Worm (Caenorhabditis elegans) whole organism, L2 larva: Measurements from ENCODE around the gene ugt-17.

Experiments
- C34F6.9 ChIP-seq: fragments of 150-350 bp; optimal IDR thresholded peaks from 2 replicates; lab custom pipeline; 2014; ENCODE audit warnings: missing biosample characterization, missing genetic modification characterization
- R02D3.7 ChIP-seq: fragments of 150-350 bp; optimal IDR thresholded peaks from 2 replicates; lab custom pipeline; 2014; ENCODE audit warnings: missing biosample characterization, missing genetic modification characterization
- Y55F3AM.14 ChIP-seq: fragments of 200-800 bp; sonication (Bioruptor generic); optimal IDR thresholded peaks from 2 replicates; lab custom pipeline; 2018; ENCODE audit warnings: mild to moderate bottlenecking, missing genetic modification characterization, missing compliant biosample characterization
- alr-1 ChIP-seq: fragments of 150-350 bp; optimal IDR thresholded peaks from 2 replicates; lab custom pipeline; 2014; ENCODE audit warnings: missing biosample characterization, missing genetic modification characterization
- aly-2 ChIP-seq: fragments of 150-350 bp; optimal IDR thresholded peaks from 2 replicates; lab custom pipeline; 2014; ENCODE audit warnings: missing biosample characterization, missing genetic modification characterization
- ama-1 ChIP-seq: fragments of 150-350 bp; optimal IDR thresholded peaks from 2 replicates; lab custom pipeline; 2018; ENCODE audit warnings: inconsistent platforms
- blmp-1 ChIP-seq: sonication (generic microtip); optimal IDR thresholded peaks from 2 replicates; lab custom pipeline; 2017; ENCODE audit warnings: missing genetic modification characterization, mild to moderate bottlenecking, missing compliant biosample characterization, antibody characterized with exemption, moderate library complexity; ENCODE audit not compliant: insufficient read depth
- ceh-16 ChIP-seq: fragments of 150-350 bp; optimal IDR thresholded peaks from 2 replicates; lab custom pipeline; 2014; ENCODE audit warnings: missing biosample characterization, missing genetic modification characterization
- ceh-82 ChIP-seq: fragments of 150-350 bp; optimal IDR thresholded peaks from 2 replicates; lab custom pipeline; 2014; ENCODE audit warnings: missing biosample characterization, missing genetic modification characterization
- crh-2 ChIP-seq: sonication (generic microtip); optimal IDR thresholded peaks from 2 replicates; lab custom pipeline; 2017; ENCODE audit warnings: missing biosample characterization, missing genetic modification characterization
- dmd-4 ChIP-seq: sonication (generic microtip); optimal IDR thresholded peaks from 2 replicates; lab custom pipeline; 2017; ENCODE audit warnings: missing biosample characterization, missing genetic modification characterization
- egl-27 ChIP-seq: sonication (generic microtip); optimal IDR thresholded peaks from 3 replicates; lab custom pipeline; 2017; ENCODE audit warnings: missing biosample characterization, missing genetic modification reagents, missing genetic modification characterization
- elt-3 ChIP-seq: sonication (generic microtip); optimal IDR thresholded peaks from 2 replicates; lab custom pipeline; 2017; ENCODE audit warnings: missing biosample characterization, missing genetic modification characterization
- fos-1 ChIP-seq: fragments of 150-350 bp; optimal IDR thresholded peaks from 2 replicates; lab custom pipeline; 2014; ENCODE audit warnings: missing biosample characterization, missing genetic modification characterization
- gmeb-1 ChIP-seq: fragments of 150-350 bp; optimal IDR thresholded peaks from 2 replicates; lab custom pipeline; 2014; ENCODE audit warnings: missing biosample characterization, missing genetic modification characterization
- lin-39 ChIP-seq: fragments of 150-350 bp; optimal IDR thresholded peaks from 2 replicates; lab custom pipeline; 2014; ENCODE audit warnings: missing biosample characterization, missing genetic modification reagents, missing genetic modification characterization
- lsy-2 ChIP-seq, 2 experiments: fragments of 150-350 bp in 1 of 2; sonication (generic microtip) in 1 of 2; optimal IDR thresholded peaks; 2 replicates each; lab custom pipeline; 2014 to 2017; ENCODE audit warnings: missing biosample characterization in 2 of 2, missing genetic modification characterization in 2 of 2
- mab-5 ChIP-seq: fragments of 150-350 bp; optimal IDR thresholded peaks from 2 replicates; lab custom pipeline; 2014; ENCODE audit warnings: missing biosample characterization, missing genetic modification characterization
- mbf-1 ChIP-seq: sonication (generic microtip); optimal IDR thresholded peaks from 2 replicates; lab custom pipeline; 2017; ENCODE audit warnings: missing biosample characterization, missing genetic modification characterization
- mdl-1 ChIP-seq, 2 experiments: fragments of 150-350 bp in 1 of 2; sonication (generic microtip) in 1 of 2; optimal IDR thresholded peaks; 2 replicates each; lab custom pipeline; 2017; ENCODE audit warnings: missing biosample characterization in 2 of 2, missing genetic modification characterization in 2 of 2
- nhr-10 ChIP-seq: sonication (generic microtip); optimal IDR thresholded peaks from 2 replicates; lab custom pipeline; 2017; ENCODE audit warnings: missing biosample characterization, missing genetic modification characterization
- nhr-11 ChIP-seq: fragments of 150-350 bp; optimal IDR thresholded peaks from 2 replicates; lab custom pipeline; 2014; ENCODE audit warnings: missing biosample characterization, missing genetic modification characterization
- nhr-129 ChIP-seq: fragments of 150-350 bp; optimal IDR thresholded peaks from 2 replicates; lab custom pipeline; 2014; ENCODE audit warnings: missing biosample characterization, missing genetic modification characterization
- nhr-23 ChIP-seq: fragments of 150-350 bp; optimal IDR thresholded peaks from 2 replicates; lab custom pipeline; 2014; ENCODE audit warnings: missing biosample characterization, missing genetic modification reagents, missing genetic modification characterization
- nhr-237 ChIP-seq: fragments of 150-350 bp; optimal IDR thresholded peaks from 2 replicates; lab custom pipeline; 2014; ENCODE audit warnings: missing biosample characterization, missing genetic modification characterization
- nhr-6 ChIP-seq: fragments of 150-350 bp; optimal IDR thresholded peaks from 2 replicates; lab custom pipeline; 2014; ENCODE audit warnings: missing biosample characterization, missing genetic modification characterization
- nhr-77 ChIP-seq: fragments of 150-350 bp; optimal IDR thresholded peaks from 2 replicates; lab custom pipeline; 2014; ENCODE audit warnings: missing biosample characterization, missing genetic modification characterization
- peb-1 ChIP-seq: fragments of 150-350 bp; optimal IDR thresholded peaks from 2 replicates; lab custom pipeline; 2014; ENCODE audit warnings: missing biosample characterization, missing genetic modification characterization
- skn-1 ChIP-seq: sonication (generic microtip); optimal IDR thresholded peaks from 2 replicates; lab custom pipeline; 2017; ENCODE audit warnings: missing biosample characterization, missing genetic modification characterization
- sma-9 ChIP-seq, 2 experiments: fragments of 150-350 bp in 1 of 2; sonication (generic microtip) in 1 of 2; optimal IDR thresholded peaks; 2 replicates each; lab custom pipeline; 2014 to 2016; ENCODE audit warnings: missing genetic modification characterization in 2 of 2, mild to moderate bottlenecking in 1 of 2, missing biosample characterization in 1 of 2, missing compliant biosample characterization in 1 of 2, missing genetic modification reagents in 1 of 2, moderate library complexity in 1 of 2
- snpc-4 ChIP-seq: fragments of 150-350 bp; optimal IDR thresholded peaks from 2 replicates; lab custom pipeline; 2014; ENCODE audit warnings: missing biosample characterization, missing genetic modification characterization
- unc-39 ChIP-seq: fragments of 150-350 bp; optimal IDR thresholded peaks from 2 replicates; lab custom pipeline; 2014; ENCODE audit warnings: missing biosample characterization, missing genetic modification characterization
- zag-1 ChIP-seq: fragments of 150-350 bp; optimal IDR thresholded peaks from 2 replicates; lab custom pipeline; 2014; ENCODE audit warnings: missing biosample characterization, missing genetic modification characterization
- ztf-1 ChIP-seq: fragments of 200-800 bp; sonication (Bioruptor generic); conservative IDR thresholded peaks from 2 replicates; pipeline ENCODE4 v1.3.6; 2022; ENCODE audit warnings: missing genetic modification characterization, missing compliant biosample characterization
- ztf-11 ChIP-seq: sonication (generic microtip); optimal IDR thresholded peaks from 2 replicates; lab custom pipeline; 2017; ENCODE audit warnings: missing biosample characterization, missing genetic modification characterization
- ztf-4 ChIP-seq: fragments of 150-350 bp; optimal IDR thresholded peaks from 2 replicates; lab custom pipeline; 2014; ENCODE audit warnings: missing biosample characterization, missing genetic modification characterization

ugt-17 gene

ce11 chrV:10112187-10112586 is 7.4 kb upstream of the ugt-17 start, which contains the start of gene C08B6.3:
TSS of gene C08B6.3 (minus strand) at chrV:10112287.
- TF ChIP-seq dmd-4 (tag; lab: Kevin White, UChicago) (no peak), snpc-4 (tag; lab: Kevin White, UChicago) (no peak), nhr-6 (tag; lab: Kevin White, UChicago) (no peak), alr-1 (no peak), ztf-4 (tag; lab: Kevin White, UChicago) (no peak), peb-1 (tag; lab: Kevin White, UChicago) (no peak)

- TF ChIP-seq lin-39 (tag; lab: Kevin White, UChicago) (no peak), nhr-23 (tag; lab: Kevin White, UChicago) (no peak), ceh-82 (tag; lab: Kevin White, UChicago) (no peak), sma-9 (GFP tag; optimal IDR thresholded peaks at IDR 0.05; lab: Kevin White, UChicago) (no peak), sma-9 (tag; optimal IDR thresholded peaks at IDR 0.05; lab: Kevin White, UChicago) (no peak), blmp-1 (no peak), ztf-4 (tag; lab: Kevin White, UChicago) (no peak), R02D3.7 (tag; lab: Kevin White, UChicago) (no peak), fos-1 (tag; lab: Kevin White, UChicago) (peak; percentile 24)
Observed at ce11 chrV:10111129-10111528, 6.4 kb upstream of the ugt-17 start.

ce11 chrV:10107309-10107708 is 2.5 kb upstream of the ugt-17 start, which contains the start of gene C08B6.11:
TSS of gene C08B6.11 (plus strand) at chrV:10107609.
- no peak for TF ChIP-seq sma-9 (GFP tag; optimal IDR thresholded peaks at IDR 0.05; lab: Kevin White, UChicago)
- no peak for TF ChIP-seq sma-9 (tag; optimal IDR thresholded peaks at IDR 0.05; lab: Kevin White, UChicago)
- no peak for TF ChIP-seq aly-2
- TF ChIP-seq blmp-1 = no peak
- TF ChIP-seq alr-1 = no peak
- TF ChIP-seq nhr-77 (tag; lab: Kevin White, UChicago) = no peak
- TF ChIP-seq nhr-129 (tag; lab: Kevin White, UChicago) = no peak
- TF ChIP-seq lsy-2 (tag; optimal IDR thresholded peaks at IDR 0.05; lab: Kevin White, UChicago) = no peak
- TF ChIP-seq ztf-11 (tag; lab: Kevin White, UChicago) = no peak
- TF ChIP-seq ama-1 (lab: Kevin White, UChicago) = no peak
- no peak for TF ChIP-seq nhr-11 (tag; lab: Kevin White, UChicago)
- TF ChIP-seq ztf-4 (tag; lab: Kevin White, UChicago) = no peak
- no peak for TF ChIP-seq egl-27 (tag; lab: Kevin White, UChicago)
- no peak for TF ChIP-seq nhr-237 (tag; lab: Kevin White, UChicago)
- TF ChIP-seq ceh-82 (tag; lab: Kevin White, UChicago) = no peak
- no peak for TF ChIP-seq mdl-1 (tag; optimal IDR thresholded peaks at IDR 0.05; lab: Kevin White, UChicago)
- no peak for TF ChIP-seq unc-39
- TF ChIP-seq nhr-10 (tag; lab: Kevin White, UChicago) = no peak
- no peak for TF ChIP-seq ztf-1 (GFP tag; lab: Robert Waterston, UW)
- TF ChIP-seq mab-5 (tag; lab: Kevin White, UChicago) = no peak
- no peak for TF ChIP-seq mbf-1 (tag; lab: Kevin White, UChicago)
- TF ChIP-seq, all 48 proteins: peak for 0

- TF ChIP-seq nhr-237 (tag; lab: Kevin White, UChicago) (no peak), ztf-4 (tag; lab: Kevin White, UChicago) (no peak), gmeb-1 (tag; lab: Kevin White, UChicago) (no peak), crh-2 (tag; lab: Kevin White, UChicago) (no peak)
Observed at ce11 chrV:10105412-10105811, 648 bp upstream of the ugt-17 start, which contains the start of gene C08B6.2. TSS of gene C08B6.2 (plus strand) at chrV:10105712.

- TF ChIP-seq ztf-4 (tag; lab: Kevin White, UChicago) = no peak
- TF ChIP-seq fos-1 (tag; lab: Kevin White, UChicago) = peak; percentile 16
- TF ChIP-seq nhr-129 (tag; lab: Kevin White, UChicago) = peak; percentile 62
Observed at ce11 chrV:10103811-10104210, 953 bp downstream of the ugt-17 start.

ce11 chrV:10101916-10102315 is 2.8 kb downstream of the ugt-17 start, which contains the start of gene C08B6.14:
TSS of gene C08B6.14 (minus strand) at chrV:10102016.
- TF ChIP-seq C34F6.9 (tag; lab: Kevin White, UChicago) = no peak
- no peak for TF ChIP-seq nhr-129 (tag; lab: Kevin White, UChicago)
- TF ChIP-seq unc-39 = no peak
- TF ChIP-seq skn-1 (tag; lab: Kevin White, UChicago) = no peak
- no peak for TF ChIP-seq blmp-1
- TF ChIP-seq fos-1 (tag; lab: Kevin White, UChicago) = no peak
- no peak for TF ChIP-seq gmeb-1 (tag; lab: Kevin White, UChicago)
- TF ChIP-seq ztf-11 (tag; lab: Kevin White, UChicago) = no peak
- TF ChIP-seq ceh-16 = no peak
- TF ChIP-seq zag-1 (tag; lab: Kevin White, UChicago) = no peak
- no peak for TF ChIP-seq Y55F3AM.14 (GFP tag; lab: Kevin White, UChicago)
- TF ChIP-seq elt-3 (tag; lab: Kevin White, UChicago) = no peak
- no peak for TF ChIP-seq aly-2
- no peak for TF ChIP-seq nhr-237 (tag; lab: Kevin White, UChicago)
- TF ChIP-seq lin-39 (tag; lab: Kevin White, UChicago) = no peak
